Worm (Caenorhabditis elegans) whole organism, L2 larva: ENCODE measurements around the gene unc-17.

Experiments used
- C34F6.9 ChIP-seq: fragments of 150-350 bp; optimal IDR thresholded peaks from 2 replicates; lab custom pipeline; 2014; ENCODE audit warnings: missing biosample characterization, missing genetic modification characterization
- F13H6.1 ChIP-seq: sonication (generic microtip); optimal IDR thresholded peaks from 2 replicates; lab custom pipeline; 2016; ENCODE audit warnings: missing genetic modification characterization, missing compliant biosample characterization
- R02D3.7 ChIP-seq: fragments of 150-350 bp; optimal IDR thresholded peaks from 2 replicates; lab custom pipeline; 2014; ENCODE audit warnings: missing biosample characterization, missing genetic modification characterization
- Y55F3AM.14 ChIP-seq: fragments of 200-800 bp; sonication (Bioruptor generic); optimal IDR thresholded peaks from 2 replicates; lab custom pipeline; 2018; ENCODE audit warnings: mild to moderate bottlenecking, missing genetic modification characterization, missing compliant biosample characterization
- alr-1 ChIP-seq: fragments of 150-350 bp; optimal IDR thresholded peaks from 2 replicates; lab custom pipeline; 2014; ENCODE audit warnings: missing biosample characterization, missing genetic modification characterization
- ama-1 ChIP-seq: fragments of 150-350 bp; optimal IDR thresholded peaks from 2 replicates; lab custom pipeline; 2018; ENCODE audit warnings: inconsistent platforms
- ceh-16 ChIP-seq: fragments of 150-350 bp; optimal IDR thresholded peaks from 2 replicates; lab custom pipeline; 2014; ENCODE audit warnings: missing biosample characterization, missing genetic modification characterization
- ceh-82 ChIP-seq: fragments of 150-350 bp; optimal IDR thresholded peaks from 2 replicates; lab custom pipeline; 2014; ENCODE audit warnings: missing biosample characterization, missing genetic modification characterization
- egl-27 ChIP-seq: sonication (generic microtip); optimal IDR thresholded peaks from 3 replicates; lab custom pipeline; 2017; ENCODE audit warnings: missing biosample characterization, missing genetic modification reagents, missing genetic modification characterization
- elt-1 ChIP-seq: fragments of 150-350 bp; optimal IDR thresholded peaks from 2 replicates; lab custom pipeline; 2014; ENCODE audit warnings: missing biosample characterization, missing genetic modification characterization
- elt-3 ChIP-seq: sonication (generic microtip); optimal IDR thresholded peaks from 2 replicates; lab custom pipeline; 2017; ENCODE audit warnings: missing biosample characterization, missing genetic modification characterization
- fos-1 ChIP-seq: fragments of 150-350 bp; optimal IDR thresholded peaks from 2 replicates; lab custom pipeline; 2014; ENCODE audit warnings: missing biosample characterization, missing genetic modification characterization
- gmeb-1 ChIP-seq: fragments of 150-350 bp; optimal IDR thresholded peaks from 2 replicates; lab custom pipeline; 2014; ENCODE audit warnings: missing biosample characterization, missing genetic modification characterization
- lin-11 ChIP-seq: fragments of 150-350 bp; sonication (generic microtip); optimal IDR thresholded peaks from 2 replicates; lab custom pipeline; 2014; ENCODE audit warnings: missing biosample characterization, missing genetic modification characterization, inconsistent platforms, mixed read lengths
- lin-13 ChIP-seq: fragments of 150-350 bp; optimal IDR thresholded peaks from 2 replicates; lab custom pipeline; 2014; ENCODE audit warnings: missing biosample characterization, missing genetic modification reagents, missing genetic modification characterization
- lin-39 ChIP-seq: fragments of 150-350 bp; optimal IDR thresholded peaks from 2 replicates; lab custom pipeline; 2014; ENCODE audit warnings: missing biosample characterization, missing genetic modification reagents, missing genetic modification characterization
- lsy-2 ChIP-seq, 2 experiments: fragments of 150-350 bp in 1 of 2; sonication (generic microtip) in 1 of 2; optimal IDR thresholded peaks; 2 replicates each; lab custom pipeline; 2014 to 2017; ENCODE audit warnings: missing biosample characterization in 2 of 2, missing genetic modification characterization in 2 of 2
- mab-5 ChIP-seq: fragments of 150-350 bp; optimal IDR thresholded peaks from 2 replicates; lab custom pipeline; 2014; ENCODE audit warnings: missing biosample characterization, missing genetic modification characterization
- mbf-1 ChIP-seq: sonication (generic microtip); optimal IDR thresholded peaks from 2 replicates; lab custom pipeline; 2017; ENCODE audit warnings: missing biosample characterization, missing genetic modification characterization
- mdl-1 ChIP-seq, 2 experiments: fragments of 150-350 bp in 1 of 2; sonication (generic microtip) in 1 of 2; optimal IDR thresholded peaks; 2 replicates each; lab custom pipeline; 2017; ENCODE audit warnings: missing biosample characterization in 2 of 2, missing genetic modification characterization in 2 of 2
- nhr-10 ChIP-seq: sonication (generic microtip); optimal IDR thresholded peaks from 2 replicates; lab custom pipeline; 2017; ENCODE audit warnings: missing biosample characterization, missing genetic modification characterization
- nhr-11 ChIP-seq: fragments of 150-350 bp; optimal IDR thresholded peaks from 2 replicates; lab custom pipeline; 2014; ENCODE audit warnings: missing biosample characterization, missing genetic modification characterization
- nhr-12 ChIP-seq: fragments of 150-350 bp; optimal IDR thresholded peaks from 2 replicates; lab custom pipeline; 2014; ENCODE audit warnings: missing biosample characterization, missing genetic modification characterization
- nhr-129 ChIP-seq: fragments of 150-350 bp; optimal IDR thresholded peaks from 2 replicates; lab custom pipeline; 2014; ENCODE audit warnings: missing biosample characterization, missing genetic modification characterization
- nhr-21 ChIP-seq: fragments of 150-350 bp; optimal IDR thresholded peaks from 2 replicates; lab custom pipeline; 2014; ENCODE audit warnings: missing biosample characterization, missing genetic modification characterization
- nhr-23 ChIP-seq: fragments of 150-350 bp; optimal IDR thresholded peaks from 2 replicates; lab custom pipeline; 2014; ENCODE audit warnings: missing biosample characterization, missing genetic modification reagents, missing genetic modification characterization
- nhr-25 ChIP-seq: fragments of 150-350 bp; sonication (generic microtip); optimal IDR thresholded peaks from 3 replicates; lab custom pipeline; 2014; ENCODE audit warnings: missing biosample characterization, missing genetic modification characterization
- nhr-6 ChIP-seq: fragments of 150-350 bp; optimal IDR thresholded peaks from 2 replicates; lab custom pipeline; 2014; ENCODE audit warnings: missing biosample characterization, missing genetic modification characterization
- nhr-77 ChIP-seq: fragments of 150-350 bp; optimal IDR thresholded peaks from 2 replicates; lab custom pipeline; 2014; ENCODE audit warnings: missing biosample characterization, missing genetic modification characterization
- peb-1 ChIP-seq: fragments of 150-350 bp; optimal IDR thresholded peaks from 2 replicates; lab custom pipeline; 2014; ENCODE audit warnings: missing biosample characterization, missing genetic modification characterization
- skn-1 ChIP-seq: sonication (generic microtip); optimal IDR thresholded peaks from 2 replicates; lab custom pipeline; 2017; ENCODE audit warnings: missing biosample characterization, missing genetic modification characterization
- sma-3 ChIP-seq: sonication (generic microtip); optimal IDR thresholded peaks from 2 replicates; lab custom pipeline; 2016; ENCODE audit warnings: missing genetic modification reagents, missing genetic modification characterization, missing compliant biosample characterization
- sma-9 ChIP-seq, 2 experiments: fragments of 150-350 bp in 1 of 2; sonication (generic microtip) in 1 of 2; optimal IDR thresholded peaks; 2 replicates each; lab custom pipeline; 2014 to 2016; ENCODE audit warnings: missing genetic modification characterization in 2 of 2, mild to moderate bottlenecking in 1 of 2, missing biosample characterization in 1 of 2, missing compliant biosample characterization in 1 of 2, missing genetic modification reagents in 1 of 2, moderate library complexity in 1 of 2
- snpc-4 ChIP-seq: fragments of 150-350 bp; optimal IDR thresholded peaks from 2 replicates; lab custom pipeline; 2014; ENCODE audit warnings: missing biosample characterization, missing genetic modification characterization
- unc-39 ChIP-seq: fragments of 150-350 bp; optimal IDR thresholded peaks from 2 replicates; lab custom pipeline; 2014; ENCODE audit warnings: missing biosample characterization, missing genetic modification characterization
- unc-55 ChIP-seq: fragments of 150-350 bp; sonication (generic microtip); optimal IDR thresholded peaks from 3 replicates; lab custom pipeline; 2014; ENCODE audit warnings: missing biosample characterization, missing genetic modification reagents, missing genetic modification characterization
- unc-62 ChIP-seq: fragments of 150-350 bp; optimal IDR thresholded peaks from 2 replicates; lab custom pipeline; 2014; ENCODE audit warnings: missing biosample characterization, missing genetic modification reagents, missing genetic modification characterization
- zag-1 ChIP-seq: fragments of 150-350 bp; optimal IDR thresholded peaks from 2 replicates; lab custom pipeline; 2014; ENCODE audit warnings: missing biosample characterization, missing genetic modification characterization
- ztf-4 ChIP-seq: fragments of 150-350 bp; optimal IDR thresholded peaks from 2 replicates; lab custom pipeline; 2014; ENCODE audit warnings: missing biosample characterization, missing genetic modification characterization

unc-17 gene

DNA sequence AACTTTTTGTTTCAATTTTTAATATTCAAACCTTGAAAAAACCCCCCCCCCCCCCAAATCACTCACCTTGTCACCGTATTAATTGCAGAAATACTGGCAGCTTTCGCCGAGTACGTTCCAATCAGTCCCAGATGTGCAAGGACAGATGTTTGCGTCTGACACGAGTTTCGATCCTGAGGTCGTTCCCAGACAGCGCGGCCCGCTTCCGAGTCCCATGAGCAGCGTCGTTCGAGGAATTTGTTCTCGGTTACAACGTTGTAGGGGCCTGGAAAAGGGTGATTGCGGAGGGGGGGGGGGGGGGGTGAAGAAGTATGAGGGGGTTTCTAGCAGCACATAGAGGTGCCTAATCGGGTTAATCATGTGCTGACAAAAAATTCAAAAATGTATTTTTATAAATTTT lies 38.4 kb upstream of the unc-17 start:
- TF ChIP-seq nhr-21 (tag; lab: Kevin White, UChicago): no peak
- no peak for TF ChIP-seq mdl-1 (tag; optimal IDR thresholded peaks at IDR 0.05; lab: Kevin White, UChicago)
- no peak for TF ChIP-seq mbf-1 (tag; lab: Kevin White, UChicago)
- TF ChIP-seq gmeb-1 (tag; lab: Kevin White, UChicago): no peak
- TF ChIP-seq lsy-2 (tag; optimal IDR thresholded peaks at IDR 0.05; lab: Kevin White, UChicago): no peak
- no peak for TF ChIP-seq nhr-25 (tag; lab: Kevin White, UChicago)
- TF ChIP-seq nhr-129: no peak
- no peak for TF ChIP-seq lin-39 (tag; lab: Kevin White, UChicago)
- no peak for TF ChIP-seq fos-1 (tag; lab: Kevin White, UChicago)
- no peak for TF ChIP-seq nhr-77 (tag; lab: Kevin White, UChicago)
- TF ChIP-seq nhr-23 (tag; lab: Kevin White, UChicago): no peak
- TF ChIP-seq mab-5 (tag; lab: Kevin White, UChicago): no peak
- TF ChIP-seq C34F6.9: no peak
- no peak for TF ChIP-seq nhr-10 (tag; lab: Kevin White, UChicago)

DNA sequence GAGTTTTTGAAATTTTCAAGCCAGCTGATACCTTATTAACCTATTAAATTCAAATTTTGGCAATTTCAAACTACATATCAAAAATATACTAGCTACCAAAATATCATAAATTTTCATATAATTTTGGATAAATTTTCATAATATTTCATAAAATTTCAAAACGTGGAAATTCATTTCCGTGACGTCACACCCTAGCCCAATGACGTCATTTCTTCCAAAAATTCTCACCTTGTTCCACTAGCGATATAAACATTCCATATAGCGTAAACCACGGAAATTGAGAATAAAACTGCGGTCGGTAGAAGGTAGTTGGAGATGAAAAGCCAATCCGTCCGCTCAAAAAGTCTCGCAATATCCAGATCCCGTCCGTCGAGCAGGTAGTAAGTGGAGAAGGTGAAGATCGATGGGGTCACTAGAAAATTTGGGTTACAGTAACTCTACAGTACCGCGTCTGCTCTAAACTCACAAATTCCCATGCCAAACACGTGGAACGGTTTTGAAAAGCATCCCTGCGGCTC lies 36.7 kb upstream of the unc-17 start:
- TF ChIP-seq F13H6.1 (tag; lab: Kevin White, UChicago): no peak
- no peak for TF ChIP-seq nhr-11 (tag; lab: Kevin White, UChicago)
- TF ChIP-seq gmeb-1 (tag; lab: Kevin White, UChicago): no peak
- TF ChIP-seq unc-62 (GFP tag; lab: Kevin White, UChicago): no peak
- TF ChIP-seq nhr-10 (tag; lab: Kevin White, UChicago): no peak
- no peak for TF ChIP-seq unc-39
- no peak for TF ChIP-seq nhr-77 (tag; lab: Kevin White, UChicago)
- TF ChIP-seq nhr-21 (tag; lab: Kevin White, UChicago): no peak
- TF ChIP-seq, all 48 proteins: peak for 0

DNA sequence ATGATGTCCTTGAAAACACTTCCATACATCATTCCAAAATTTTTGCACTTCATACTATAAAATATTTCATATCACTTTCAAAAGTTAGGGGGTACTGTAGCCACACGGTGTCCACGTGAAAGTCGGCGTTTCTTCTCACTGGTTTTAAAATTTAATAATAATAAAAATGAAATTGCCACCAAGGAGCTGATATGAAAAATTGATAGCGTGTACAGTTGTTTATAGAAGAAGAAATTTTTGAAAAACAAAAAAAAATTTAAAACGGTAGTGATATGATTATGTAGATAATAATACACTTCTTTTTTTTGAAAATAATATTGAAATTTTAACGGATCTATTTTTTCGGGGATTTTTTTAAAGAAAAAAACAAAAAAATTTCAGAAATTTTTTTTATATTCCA lies 35.5 kb upstream of the unc-17 start:
- no peak for TF ChIP-seq lin-11 (tag; lab: Kevin White, UChicago)
- TF ChIP-seq alr-1 (tag; lab: Kevin White, UChicago): no peak
- no peak for TF ChIP-seq unc-55 (GFP tag; lab: Kevin White, UChicago)
- TF ChIP-seq elt-1 (tag; lab: Kevin White, UChicago): no peak
- TF ChIP-seq nhr-12: no peak
- TF ChIP-seq unc-39: no peak
- no peak for TF ChIP-seq gmeb-1 (tag; lab: Kevin White, UChicago)
- TF ChIP-seq sma-3 (GFP tag; lab: Kevin White, UChicago): no peak
- no peak for TF ChIP-seq lin-39 (tag; lab: Kevin White, UChicago)

DNA sequence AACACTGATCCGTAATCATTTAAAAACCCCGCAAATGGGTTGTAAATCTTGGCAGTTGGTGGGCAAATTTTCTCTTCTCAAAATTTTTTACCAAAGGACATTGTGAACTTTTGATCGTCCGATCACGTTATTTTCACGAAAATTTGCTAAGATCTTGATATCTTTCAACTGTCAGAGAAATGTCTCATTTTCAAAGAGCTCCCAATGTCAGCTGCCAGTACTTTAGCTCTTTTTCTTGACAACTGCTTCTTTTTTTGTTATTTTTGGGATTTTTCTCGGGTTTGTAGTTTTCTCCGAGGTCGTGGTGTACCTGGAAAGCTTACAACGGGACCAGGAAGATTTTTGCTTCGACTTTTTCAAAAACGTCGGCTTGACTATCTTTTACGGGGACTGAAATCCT lies 31.4 kb upstream of the unc-17 start:
- TF ChIP-seq ceh-16 (tag; lab: Kevin White, UChicago) (no peak), F13H6.1 (tag; lab: Kevin White, UChicago) (peak; percentile 47), lsy-2 (tag; optimal IDR thresholded peaks at IDR 0.05; lab: Kevin White, UChicago) (peak in 1 of 2 experiments; percentile 40), nhr-129 (peak; percentile 19), mab-5 (tag; lab: Kevin White, UChicago) (no peak)

DNA sequence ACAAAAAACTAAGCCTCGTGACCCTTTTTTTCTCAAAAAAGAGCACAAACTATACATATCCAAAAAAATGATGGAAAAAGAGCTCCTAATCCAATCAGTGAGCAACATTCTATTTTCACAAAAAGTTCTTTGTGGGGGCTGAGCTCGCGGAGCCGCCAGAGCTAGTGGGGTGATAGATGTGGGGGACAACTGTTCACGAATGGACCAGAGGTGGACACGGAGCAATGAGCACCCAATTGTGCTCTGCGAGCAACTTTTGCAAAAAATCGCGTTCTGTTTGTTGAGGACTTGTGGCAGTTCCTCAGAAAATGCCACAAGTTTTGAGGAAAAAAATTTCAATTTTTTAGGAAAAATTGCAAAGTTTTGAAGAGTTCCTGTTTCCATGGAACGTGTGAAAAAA lies 30.3 kb upstream of the unc-17 start:
- peak; percentile 46 for TF ChIP-seq F13H6.1 (tag; lab: Kevin White, UChicago)
- TF ChIP-seq peb-1: no peak

DNA sequence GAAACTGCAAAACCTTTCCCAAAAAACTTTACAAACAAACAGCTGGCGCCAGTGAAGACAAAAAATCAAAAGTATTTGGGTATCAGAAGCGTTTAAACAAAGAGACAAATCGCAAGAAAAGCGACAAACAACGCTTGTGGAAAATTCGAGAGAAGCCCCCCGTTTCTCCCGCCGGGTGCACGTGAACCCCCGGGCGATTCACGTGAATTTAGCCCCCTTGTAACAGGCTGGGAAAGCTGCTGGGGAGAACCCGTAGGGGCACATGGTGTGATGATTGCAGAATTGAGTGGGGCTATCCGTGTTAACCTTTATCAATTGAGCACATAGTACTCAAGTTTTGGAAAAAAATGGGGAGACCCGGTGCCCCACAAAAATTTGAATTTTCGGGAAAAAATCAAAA lies 29.7 kb upstream of the unc-17 start:
- TF ChIP-seq ceh-82 (tag; lab: Kevin White, UChicago): no peak
- TF ChIP-seq nhr-77 (tag; lab: Kevin White, UChicago): no peak
- TF ChIP-seq mdl-1 (tag; optimal IDR thresholded peaks at IDR 0.05; lab: Kevin White, UChicago): peak; percentile 48 to 71
- TF ChIP-seq unc-39: no peak
- TF ChIP-seq nhr-10 (tag; lab: Kevin White, UChicago): no peak
- TF ChIP-seq ztf-4 (tag; lab: Kevin White, UChicago): no peak
- TF ChIP-seq sma-3 (GFP tag; lab: Kevin White, UChicago): peak; percentile 65
- TF ChIP-seq zag-1 (tag; lab: Kevin White, UChicago): no peak
- no peak for TF ChIP-seq lin-13 (GFP tag; lab: Kevin White, UChicago)
- TF ChIP-seq nhr-6 (tag; lab: Kevin White, UChicago): no peak
- TF ChIP-seq ama-1 (lab: Kevin White, UChicago): no peak
- no peak for TF ChIP-seq nhr-12
- TF ChIP-seq Y55F3AM.14 (GFP tag; lab: Kevin White, UChicago): peak; percentile 36
- peak; percentile 62 for TF ChIP-seq nhr-21 (tag; lab: Kevin White, UChicago)
- TF ChIP-seq ceh-16 (tag; lab: Kevin White, UChicago): no peak
- TF ChIP-seq gmeb-1 (tag; lab: Kevin White, UChicago): peak; percentile 33
- no peak for TF ChIP-seq R02D3.7 (tag; lab: Kevin White, UChicago)
- TF ChIP-seq nhr-23 (tag; lab: Kevin White, UChicago): no peak
- peak; percentile 99 for TF ChIP-seq sma-9 (GFP tag; optimal IDR thresholded peaks at IDR 0.05; lab: Kevin White, UChicago)
- TF ChIP-seq sma-9 (tag; optimal IDR thresholded peaks at IDR 0.05; lab: Kevin White, UChicago): no peak
- TF ChIP-seq nhr-11 (tag; lab: Kevin White, UChicago): no peak
- TF ChIP-seq elt-3 (tag; lab: Kevin White, UChicago): no peak
- no peak for TF ChIP-seq skn-1 (tag; lab: Kevin White, UChicago)
- no peak for TF ChIP-seq unc-62 (GFP tag; lab: Kevin White, UChicago)
- TF ChIP-seq egl-27 (tag; lab: Kevin White, UChicago): peak; percentile 69
- TF ChIP-seq mab-5 (tag; lab: Kevin White, UChicago): peak; percentile 38
- TF ChIP-seq lsy-2 (tag; optimal IDR thresholded peaks at IDR 0.05; lab: Kevin White, UChicago): peak in 1 of 2 experiments; percentile 47
- peak; percentile 3 for TF ChIP-seq lin-11 (tag; lab: Kevin White, UChicago)
- TF ChIP-seq nhr-129: peak; percentile 72
- TF ChIP-seq snpc-4 (tag; lab: Kevin White, UChicago): no peak
